Worm (Caenorhabditis elegans) whole organism, mixed stage, embryonic: ENCODE measurements around the gene ceh-100.
"Not testable (repeated sequence)": the region's sequence is repeated elsewhere in the genome, so short reads cannot be mapped to it uniquely, and the experiment has no call there.

Experiments
- M03D4.4 ChIP-seq: sonication (generic microtip); optimal IDR thresholded peaks from 2 replicates; lab custom pipeline; 2017; ENCODE audit warnings: mild to moderate bottlenecking, missing genetic modification characterization, missing compliant biosample characterization
- bed-3 ChIP-seq: fragments of 200-800 bp; sonication (Bioruptor generic); optimal IDR thresholded peaks from 3 replicates; lab custom pipeline; 2018; ENCODE audit warnings: mild to moderate bottlenecking, missing genetic modification characterization, moderate library complexity, missing compliant biosample characterization
- blmp-1 ChIP-seq: fragments of 150-350 bp; optimal IDR thresholded peaks from 2 replicates; lab custom pipeline; 2014; ENCODE audit warnings: missing biosample characterization, missing genetic modification characterization
- ceh-43 ChIP-seq: fragments of 200-800 bp; sonication (Bioruptor generic); optimal IDR thresholded peaks from 2 replicates; lab custom pipeline; 2018; ENCODE audit warnings: mild to moderate bottlenecking, missing genetic modification characterization, moderate library complexity, missing compliant biosample characterization
- ceh-83 ChIP-seq: fragments of 200-800 bp; sonication (Bioruptor generic); optimal IDR thresholded peaks from 2 replicates; lab custom pipeline; 2018; ENCODE audit warnings: mild to moderate bottlenecking, missing genetic modification characterization, missing compliant biosample characterization
- ces-1 ChIP-seq: fragments of 150-350 bp; optimal IDR thresholded peaks from 2 replicates; lab custom pipeline; 2014; ENCODE audit warnings: missing biosample characterization, missing genetic modification reagents, missing genetic modification characterization
- cnd-1 ChIP-seq: fragments of 200-800 bp; sonication (Bioruptor generic); optimal IDR thresholded peaks from 2 replicates; lab custom pipeline; 2018; ENCODE audit warnings: mild to moderate bottlenecking, missing genetic modification characterization, missing compliant biosample characterization
- elt-1 ChIP-seq: sonication (generic microtip); optimal IDR thresholded peaks from 2 replicates; lab custom pipeline; 2017; ENCODE audit warnings: missing genetic modification characterization, mild to moderate bottlenecking, missing compliant biosample characterization, antibody characterized with exemption, moderate library complexity, borderline replicate concordance; ENCODE audit not compliant: insufficient read depth
- elt-3 ChIP-seq: fragments of 150-350 bp; optimal IDR thresholded peaks from 2 replicates; lab custom pipeline; 2014; ENCODE audit warnings: missing biosample characterization, missing genetic modification characterization
- ham-2 ChIP-seq: fragments of 200-800 bp; sonication (Bioruptor generic); optimal IDR thresholded peaks from 2 replicates; lab custom pipeline; 2018; ENCODE audit warnings: mild to moderate bottlenecking, missing genetic modification characterization, missing compliant biosample characterization
- hlh-1 ChIP-seq: fragments of 150-350 bp; optimal IDR thresholded peaks from 2 replicates; lab custom pipeline; 2014; ENCODE audit warnings: missing biosample characterization, missing genetic modification reagents, missing genetic modification characterization
- lin-13 ChIP-seq: fragments of 150-350 bp; optimal IDR thresholded peaks from 2 replicates; lab custom pipeline; 2014; ENCODE audit warnings: missing biosample characterization, missing genetic modification characterization
- lin-32 ChIP-seq: fragments of 200-800 bp; sonication (Bioruptor generic); optimal IDR thresholded peaks from 2 replicates; lab custom pipeline; 2018; ENCODE audit warnings: mild to moderate bottlenecking, missing genetic modification characterization, missing compliant biosample characterization
- lsy-2 ChIP-seq: fragments of 150-350 bp; optimal IDR thresholded peaks from 2 replicates; lab custom pipeline; 2014; ENCODE audit warnings: missing biosample characterization, missing genetic modification characterization
- mab-5 ChIP-seq: fragments of 150-350 bp; optimal IDR thresholded peaks from 2 replicates; lab custom pipeline; 2014; ENCODE audit warnings: missing biosample characterization, missing genetic modification characterization
- mep-1 ChIP-seq: fragments of 150-350 bp; optimal IDR thresholded peaks from 2 replicates; lab custom pipeline; 2017; ENCODE audit warnings: missing biosample characterization, missing genetic modification reagents, missing genetic modification characterization, inconsistent platforms
- mls-2 ChIP-seq: sonication (generic microtip); optimal IDR thresholded peaks from 2 replicates; lab custom pipeline; 2016; ENCODE audit warnings: mild to moderate bottlenecking, missing genetic modification characterization, moderate library complexity, missing compliant biosample characterization
- nhr-12 ChIP-seq: fragments of 150-350 bp; optimal IDR thresholded peaks from 2 replicates; lab custom pipeline; 2014; ENCODE audit warnings: missing biosample characterization, missing genetic modification characterization
- nhr-2 ChIP-seq: fragments of 150-350 bp; optimal IDR thresholded peaks from 2 replicates; lab custom pipeline; 2014; ENCODE audit warnings: missing biosample characterization, missing genetic modification characterization
- nhr-237 ChIP-seq: fragments of 150-350 bp; optimal IDR thresholded peaks from 2 replicates; lab custom pipeline; 2014; ENCODE audit warnings: missing biosample characterization, missing genetic modification characterization
- nhr-28 ChIP-seq: fragments of 150-350 bp; optimal IDR thresholded peaks from 2 replicates; lab custom pipeline; 2014; ENCODE audit warnings: missing biosample characterization, missing genetic modification characterization
- nhr-76 ChIP-seq: sonication (generic microtip); optimal IDR thresholded peaks from 2 replicates; lab custom pipeline; 2017; ENCODE audit warnings: missing biosample characterization, missing genetic modification characterization
- pha-4 ChIP-seq: fragments of 150-350 bp; optimal IDR thresholded peaks from 2 replicates; lab custom pipeline; 2018; ENCODE audit warnings: missing biosample characterization, missing genetic modification reagents, missing genetic modification characterization
- sem-2 ChIP-seq: fragments of 200-800 bp; sonication (Bioruptor generic); optimal IDR thresholded peaks from 2 replicates; lab custom pipeline; 2018; ENCODE audit warnings: mild to moderate bottlenecking, missing genetic modification characterization, missing compliant biosample characterization
- snpc-4 ChIP-seq: fragments of 150-350 bp; optimal IDR thresholded peaks from 2 replicates; lab custom pipeline; 2014; ENCODE audit warnings: missing biosample characterization, missing genetic modification characterization
- sptf-1 ChIP-seq: sonication (generic microtip); optimal IDR thresholded peaks from 2 replicates; lab custom pipeline; 2017; ENCODE audit warnings: mild to moderate bottlenecking, missing genetic modification characterization, moderate library complexity, missing compliant biosample characterization
- tbx-8 ChIP-seq: fragments of 200-800 bp; sonication (Bioruptor generic); optimal IDR thresholded peaks from 2 replicates; lab custom pipeline; 2018; ENCODE audit warnings: mild to moderate bottlenecking, missing genetic modification characterization, moderate library complexity, missing compliant biosample characterization
- unc-39 ChIP-seq: fragments of 150-350 bp; optimal IDR thresholded peaks from 2 replicates; lab custom pipeline; 2014; ENCODE audit warnings: missing biosample characterization, missing genetic modification characterization
- unc-62 ChIP-seq: fragments of 150-350 bp; optimal IDR thresholded peaks from 2 replicates; lab custom pipeline; 2014; ENCODE audit warnings: missing biosample characterization, missing genetic modification reagents, missing genetic modification characterization

ceh-100 gene

DNA sequence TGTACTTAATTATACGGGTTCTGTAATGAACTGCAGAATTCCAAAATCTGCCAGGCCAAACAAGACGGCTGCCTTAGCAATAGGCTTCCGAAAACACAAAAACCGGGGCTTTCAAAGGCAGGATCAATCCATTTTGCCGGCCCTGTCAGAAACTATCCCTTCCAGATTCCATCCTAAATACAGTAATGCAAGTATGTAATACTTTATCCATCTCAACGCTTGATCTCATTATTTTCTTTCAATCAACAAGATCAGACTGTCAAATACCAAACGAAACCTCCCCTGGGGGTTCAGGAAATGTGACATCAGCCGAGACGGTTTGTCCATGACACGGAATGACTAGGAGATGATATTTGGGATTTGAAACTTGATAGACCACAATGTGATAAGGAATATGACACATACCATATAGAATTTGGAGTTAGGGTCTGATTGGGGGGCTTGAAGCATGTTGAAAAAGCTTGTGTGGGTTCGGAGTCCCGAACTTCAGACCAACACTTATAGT, 22.7 kb upstream of the ceh-100 start:
- TF ChIP-seq snpc-4 (tag; lab: Kevin White, UChicago) (no peak), pha-4 (no peak), mep-1 (tag; lab: Kevin White, UChicago) (no peak), ceh-43 (GFP tag; lab: Kevin White, UChicago) (no peak), hlh-1 (tag; lab: Kevin White, UChicago) (no peak), mls-2 (tag; lab: Kevin White, UChicago) (no peak), lsy-2 (tag; lab: Kevin White, UChicago) (no peak), unc-62 (GFP tag; lab: Kevin White, UChicago) (no peak), mab-5 (tag; lab: Kevin White, UChicago) (no peak)
- TF ChIP-seq, all 35 proteins: peak for 0

DNA sequence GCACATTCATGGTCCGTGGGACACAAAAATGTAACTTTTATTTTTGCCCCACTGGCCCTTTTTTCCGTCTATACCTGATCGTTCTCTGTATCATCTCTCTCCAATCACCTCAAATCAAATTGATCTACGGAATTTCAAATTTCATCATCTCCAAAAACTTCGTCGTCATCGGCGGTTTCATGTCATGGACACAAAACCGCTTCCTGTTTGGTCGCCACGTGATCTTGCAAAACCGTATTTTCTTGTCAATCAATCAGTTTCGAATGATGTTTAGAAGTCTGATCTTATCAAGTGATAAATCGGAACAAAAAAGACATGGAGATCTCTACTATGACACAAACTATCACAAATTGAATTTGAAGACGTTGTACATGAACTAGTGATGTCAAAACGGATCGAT, 22.2 kb upstream of the ceh-100 start:
- no peak for TF ChIP-seq ces-1 (GFP tag; lab: Kevin White, UChicago)
- no peak for TF ChIP-seq cnd-1
- TF ChIP-seq M03D4.4 (tag; lab: Kevin White, UChicago): no peak
- TF ChIP-seq hlh-1 (tag; lab: Kevin White, UChicago): no peak
- TF ChIP-seq lin-32 (GFP tag; lab: Kevin White, UChicago): no peak
- TF ChIP-seq mep-1 (tag; lab: Kevin White, UChicago): no peak
- no peak for TF ChIP-seq unc-62 (GFP tag; lab: Kevin White, UChicago)
- TF ChIP-seq lin-13 (tag; lab: Kevin White, UChicago): no peak
- TF ChIP-seq ham-2 (GFP tag; lab: Kevin White, UChicago): no peak
- TF ChIP-seq nhr-28 (tag; lab: Kevin White, UChicago): no peak

ce11 chrII:12624433-12624832, 21.0 kb upstream of the ceh-100 start, which contains the start of gene Y38E10A.14:
TSS of gene Y38E10A.14 (minus strand) at chrII:12624533.
- not testable (repeated sequence) for TF ChIP-seq hlh-1 (tag; lab: Kevin White, UChicago); bed-3 (GFP tag; lab: Kevin White, UChicago); unc-62 (GFP tag; lab: Kevin White, UChicago)

- TF ChIP-seq unc-39 (tag; lab: Kevin White, UChicago): no peak
- TF ChIP-seq blmp-1 (tag; lab: Kevin White, UChicago): no peak
- no peak for TF ChIP-seq elt-1
- TF ChIP-seq tbx-8: no peak
- TF ChIP-seq M03D4.4 (tag; lab: Kevin White, UChicago): no peak
- no peak for TF ChIP-seq ceh-83 (GFP tag; lab: Kevin White, UChicago)
- TF ChIP-seq lin-32 (GFP tag; lab: Kevin White, UChicago): no peak
- TF ChIP-seq unc-62 (GFP tag; lab: Kevin White, UChicago): no peak
- no peak for TF ChIP-seq sptf-1 (tag; lab: Kevin White, UChicago)
- TF ChIP-seq elt-3 (tag; lab: Kevin White, UChicago): no peak
- no peak for TF ChIP-seq nhr-237 (tag; lab: Kevin White, UChicago)
- no peak for TF ChIP-seq nhr-2 (tag; lab: Kevin White, UChicago)
- no peak for TF ChIP-seq ceh-43 (GFP tag; lab: Kevin White, UChicago)
- TF ChIP-seq nhr-12 (tag; lab: Kevin White, UChicago): no peak
- no peak for TF ChIP-seq ces-1 (GFP tag; lab: Kevin White, UChicago)
- TF ChIP-seq sem-2 (GFP tag; lab: Kevin White, UChicago): no peak
- no peak for TF ChIP-seq bed-3 (GFP tag; lab: Kevin White, UChicago)
Measured at ce11 chrII:12622843-12623242, 19.4 kb upstream of the ceh-100 start.

- TF ChIP-seq bed-3 (GFP tag; lab: Kevin White, UChicago) (no peak), nhr-237 (tag; lab: Kevin White, UChicago) (no peak), elt-3 (tag; lab: Kevin White, UChicago) (no peak), mep-1 (tag; lab: Kevin White, UChicago) (no peak), nhr-76 (tag; lab: Kevin White, UChicago) (no peak)
Measured at ce11 chrII:12621908-12622566, 18.6 kb upstream of the ceh-100 start, which contains the start of gene nspe-8. TSS of gene nspe-8 (minus strand) at chrII:12621958.
